Worm (Caenorhabditis elegans): ENCODE data around the gene F01D5.6.

F01D5.6 gene

DNA sequence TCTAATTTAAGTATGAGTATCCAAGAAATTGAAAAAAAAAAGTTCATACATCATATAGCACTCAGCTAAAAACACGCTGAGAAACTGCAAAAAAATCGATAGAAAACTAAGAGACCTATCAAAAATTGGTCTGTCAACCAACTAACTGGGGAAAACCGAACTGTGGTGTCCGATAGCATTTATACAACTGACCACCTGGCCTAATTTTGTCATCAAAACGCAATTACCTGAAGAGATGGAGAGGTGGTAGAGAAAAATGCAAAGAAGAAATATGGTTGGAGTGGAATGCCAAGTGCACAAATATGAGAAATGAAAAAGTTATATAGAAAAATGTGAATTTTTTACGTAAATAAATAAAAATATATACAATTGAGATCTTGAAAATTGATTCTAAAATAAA lies 32.8 kb upstream of the F01D5.6 start, which contains the start of gene Y39G8B.1:
Gene Y39G8B.1 (minus strand): TSS at position 299 of the 400 bp plus-strand sequence.
- TF ChIP-seq flt-1 (GFP tag; IDR thresholded peaks at IDR 0.05) = no peak

DNA sequence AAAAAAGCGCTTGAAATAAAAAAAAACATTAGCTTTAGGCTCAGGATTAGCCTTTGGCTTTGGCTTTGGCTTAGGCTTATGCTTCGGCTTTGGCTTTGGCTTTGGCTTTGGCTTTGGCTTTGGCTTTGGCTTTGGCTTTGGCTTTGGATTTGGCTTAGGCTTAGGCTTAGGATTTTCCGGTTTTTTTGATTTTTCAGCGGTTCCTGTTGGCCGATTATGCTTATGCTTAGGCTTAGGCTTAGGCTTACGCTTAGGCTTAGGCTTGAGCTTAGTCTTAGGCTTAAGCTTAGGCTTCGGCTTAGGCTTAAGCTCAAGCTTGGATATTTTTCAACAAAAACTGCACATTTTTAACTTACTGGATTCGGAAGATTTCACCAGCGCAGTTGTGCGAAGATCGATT lies 32.2 kb upstream of the F01D5.6 start:
- no peak for TF ChIP-seq med-1 (GFP tag; optimal IDR thresholded peaks at IDR 0.05; ENCODE audit: insufficient read depth)
- TF ChIP-seq tab-1 (GFP tag; IDR thresholded peaks at IDR 0.05) = no peak
- peak; percentile 74; the same call in 1 of the 2 replicates for TF ChIP-seq ztf-29 (GFP tag; IDR thresholded peaks at IDR 0.05)
- no peak for TF ChIP-seq klf-2 (GFP tag; conservative IDR thresholded peaks at IDR 0.05)
- TF ChIP-seq flt-1 (GFP tag; IDR thresholded peaks at IDR 0.05) = no peak
- no peak for TF ChIP-seq T22C8.4 (GFP tag; IDR thresholded peaks at IDR 0.05)
- no peak for TF ChIP-seq cog-1 (tag; optimal IDR thresholded peaks at IDR 0.05)
- no peak for TF ChIP-seq ztf-23 (GFP tag; IDR thresholded peaks at IDR 0.05)

DNA sequence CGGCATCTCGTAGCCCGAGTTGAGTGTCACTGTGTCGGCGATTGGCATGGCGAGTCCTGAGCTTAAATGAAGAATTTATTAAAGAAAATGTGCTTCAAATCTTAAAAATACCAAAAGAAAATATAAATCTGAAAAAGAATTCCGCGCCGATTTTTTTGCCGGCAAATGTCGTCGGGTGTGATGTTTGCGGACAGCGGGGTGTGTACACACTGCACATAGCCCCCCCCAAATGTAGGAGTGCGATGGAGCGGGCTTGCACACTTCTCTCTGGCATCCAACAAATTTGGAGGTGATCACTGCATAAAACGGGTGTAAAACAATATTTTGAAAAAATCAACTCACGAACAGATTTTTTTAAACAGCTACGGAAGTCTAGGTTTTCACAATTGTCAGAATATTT lies 30.1 kb upstream of the F01D5.6 start, which contains the start of gene Y39G8B.2:
Gene Y39G8B.2 (minus strand): TSS at position 61 of the 400 bp plus-strand sequence.
- TF ChIP-seq ref-1 (GFP tag; conservative IDR thresholded peaks at IDR 0.05) (no peak), med-1 (GFP tag; optimal IDR thresholded peaks at IDR 0.05; ENCODE audit: insufficient read depth) (no peak), ztf-23 (GFP tag; IDR thresholded peaks at IDR 0.05) (peak; percentile 83), ztf-29 (GFP tag; IDR thresholded peaks at IDR 0.05) (peak; percentile 52; the same call in 1 of the 2 replicates), tab-1 (GFP tag; IDR thresholded peaks at IDR 0.05) (peak; percentile 71; the same call in 1 of the 2 replicates), klf-2 (GFP tag; conservative IDR thresholded peaks at IDR 0.05) (0 out of 2 replicates have a peak, but pooled peaks have one; percentile 41), cog-1 (tag; optimal IDR thresholded peaks at IDR 0.05) (peak; percentile 74), flt-1 (GFP tag; IDR thresholded peaks at IDR 0.05) (peak; percentile 76)

DNA sequence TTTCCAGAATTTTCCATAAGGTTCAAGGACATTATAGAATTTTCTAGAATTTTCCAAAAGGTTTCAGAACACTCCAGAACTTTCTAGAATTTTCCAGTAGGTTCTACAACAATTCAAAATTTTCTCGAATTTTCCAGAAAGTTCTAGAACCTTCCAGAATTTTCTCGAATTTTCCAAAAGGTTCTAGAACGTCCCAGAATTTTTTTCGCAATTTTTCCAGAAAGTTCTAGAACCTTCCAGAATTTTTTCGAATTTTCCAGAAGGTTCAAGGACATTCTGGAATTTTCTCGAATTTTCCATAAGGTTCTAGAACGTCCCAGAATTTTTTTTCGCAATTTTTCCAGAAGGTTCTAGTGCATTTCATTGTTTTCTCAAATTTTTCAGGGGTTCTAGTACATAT lies 28.6 kb upstream of the F01D5.6 start:
- TF ChIP-seq ref-1 (GFP tag; conservative IDR thresholded peaks at IDR 0.05) = no peak
- no peak for TF ChIP-seq T22C8.4 (GFP tag; IDR thresholded peaks at IDR 0.05)
- TF ChIP-seq flt-1 (GFP tag; IDR thresholded peaks at IDR 0.05) = no peak
- no peak for TF ChIP-seq klf-2 (GFP tag; conservative IDR thresholded peaks at IDR 0.05)
- TF ChIP-seq tab-1 (GFP tag; IDR thresholded peaks at IDR 0.05) = no peak
- TF ChIP-seq ztf-29 (GFP tag; IDR thresholded peaks at IDR 0.05) = no peak
- no peak for TF ChIP-seq ztf-23 (GFP tag; IDR thresholded peaks at IDR 0.05)
- TF ChIP-seq cog-1 (tag; optimal IDR thresholded peaks at IDR 0.05) = no peak
- no peak for TF ChIP-seq med-1 (GFP tag; optimal IDR thresholded peaks at IDR 0.05; ENCODE audit: insufficient read depth)

DNA sequence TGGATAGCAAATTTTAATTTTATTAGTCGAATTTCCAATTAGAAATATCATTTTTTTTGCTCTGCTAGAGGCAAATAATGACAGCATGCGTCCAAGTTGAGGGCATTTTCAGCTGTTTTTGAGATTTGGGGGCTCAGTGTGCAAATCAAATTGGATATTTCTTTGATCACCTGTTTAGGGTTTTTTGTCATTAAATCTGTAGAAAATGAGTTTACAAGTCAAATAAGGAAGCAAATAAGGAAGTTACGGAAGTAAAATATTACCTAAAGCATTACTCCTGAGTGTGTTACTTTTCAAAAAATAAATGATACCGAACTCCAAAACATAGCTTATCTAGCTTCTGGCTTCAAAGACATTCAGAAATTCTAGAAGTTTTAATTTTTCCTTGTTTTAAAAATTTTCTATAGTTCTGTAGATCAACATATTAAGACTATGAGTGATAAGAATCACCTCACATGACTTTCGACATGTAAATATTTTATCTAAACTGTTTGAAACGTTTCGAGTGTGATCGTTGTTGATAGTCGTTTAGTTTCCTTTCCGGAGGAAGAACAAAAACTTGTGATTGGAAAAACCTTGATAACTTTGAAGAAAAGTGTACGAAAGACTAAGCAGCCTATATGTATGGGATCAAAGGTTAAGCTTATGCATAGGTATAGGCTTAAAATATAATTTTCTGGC lies 26.3 kb upstream of the F01D5.6 start, which contains the start of gene sre-48:
Gene sre-48 (minus strand): TSS at position 51 of the 681 bp plus-strand sequence.
- TF ChIP-seq tab-1 (GFP tag; IDR thresholded peaks at IDR 0.05) (no peak), ztf-23 (GFP tag; IDR thresholded peaks at IDR 0.05) (no peak), ref-1 (GFP tag; conservative IDR thresholded peaks at IDR 0.05) (no peak), med-1 (GFP tag; optimal IDR thresholded peaks at IDR 0.05; ENCODE audit: insufficient read depth) (no peak), klf-2 (GFP tag; conservative IDR thresholded peaks at IDR 0.05) (no peak)

ce11 chrII:13981097-13981496 lies 25.2 kb upstream of the F01D5.6 start, which contains the start of gene Y39G8B.9:
Gene Y39G8B.9, plus strand, starts transcription at chrII:13981365.
- no peak for TF ChIP-seq med-1 (GFP tag; optimal IDR thresholded peaks at IDR 0.05; ENCODE audit: insufficient read depth)
- TF ChIP-seq ztf-29 (GFP tag; IDR thresholded peaks at IDR 0.05) = no peak
- TF ChIP-seq T22C8.4 (GFP tag; IDR thresholded peaks at IDR 0.05) = no peak
- no peak for TF ChIP-seq ref-1 (GFP tag; conservative IDR thresholded peaks at IDR 0.05)
- no peak for TF ChIP-seq flt-1 (GFP tag; IDR thresholded peaks at IDR 0.05)
- TF ChIP-seq klf-2 (GFP tag; conservative IDR thresholded peaks at IDR 0.05) = no peak
- no peak for TF ChIP-seq cog-1 (tag; optimal IDR thresholded peaks at IDR 0.05)
- no peak for TF ChIP-seq ztf-23 (GFP tag; IDR thresholded peaks at IDR 0.05)
- TF ChIP-seq tab-1 (GFP tag; IDR thresholded peaks at IDR 0.05) = no peak

ce11 chrII:13981819-13982218 lies 24.5 kb upstream of the F01D5.6 start:
- TF ChIP-seq med-1 (GFP tag; optimal IDR thresholded peaks at IDR 0.05; ENCODE audit: insufficient read depth) = no peak
- no peak for TF ChIP-seq cog-1 (tag; optimal IDR thresholded peaks at IDR 0.05)

ce11 chrII:13982247-13982646 lies 24.1 kb upstream of the F01D5.6 start:
- TF ChIP-seq ref-1 (GFP tag; conservative IDR thresholded peaks at IDR 0.05) (no peak), klf-2 (GFP tag; conservative IDR thresholded peaks at IDR 0.05) (no peak), ztf-23 (GFP tag; IDR thresholded peaks at IDR 0.05) (no peak), cog-1 (tag; optimal IDR thresholded peaks at IDR 0.05) (no peak), T22C8.4 (GFP tag; IDR thresholded peaks at IDR 0.05) (no peak), flt-1 (GFP tag; IDR thresholded peaks at IDR 0.05) (no peak), tab-1 (GFP tag; IDR thresholded peaks at IDR 0.05) (no peak), ztf-29 (GFP tag; IDR thresholded peaks at IDR 0.05) (no peak), med-1 (GFP tag; optimal IDR thresholded peaks at IDR 0.05; ENCODE audit: insufficient read depth) (no peak)

- TF ChIP-seq T22C8.4 (GFP tag; IDR thresholded peaks at IDR 0.05) = no peak
- no peak for TF ChIP-seq flt-1 (GFP tag; IDR thresholded peaks at IDR 0.05)
- no peak for TF ChIP-seq ztf-23 (GFP tag; IDR thresholded peaks at IDR 0.05)
- TF ChIP-seq ztf-29 (GFP tag; IDR thresholded peaks at IDR 0.05) = no peak
- TF ChIP-seq cog-1 (tag; optimal IDR thresholded peaks at IDR 0.05) = no peak
- no peak for TF ChIP-seq med-1 (GFP tag; optimal IDR thresholded peaks at IDR 0.05; ENCODE audit: insufficient read depth)
- no peak for TF ChIP-seq klf-2 (GFP tag; conservative IDR thresholded peaks at IDR 0.05)
- no peak for TF ChIP-seq ref-1 (GFP tag; conservative IDR thresholded peaks at IDR 0.05)
- no peak for TF ChIP-seq tab-1 (GFP tag; IDR thresholded peaks at IDR 0.05)
Measured at ce11 chrII:13982923-13983322, 23.4 kb upstream of the F01D5.6 start, which contains the start of the genes Y39G8B.13 and Y39G8B.10. Gene Y39G8B.13, minus strand, starts transcription at chrII:13983047. Gene Y39G8B.10, minus strand, starts transcription at chrII:13983115.

DNA sequence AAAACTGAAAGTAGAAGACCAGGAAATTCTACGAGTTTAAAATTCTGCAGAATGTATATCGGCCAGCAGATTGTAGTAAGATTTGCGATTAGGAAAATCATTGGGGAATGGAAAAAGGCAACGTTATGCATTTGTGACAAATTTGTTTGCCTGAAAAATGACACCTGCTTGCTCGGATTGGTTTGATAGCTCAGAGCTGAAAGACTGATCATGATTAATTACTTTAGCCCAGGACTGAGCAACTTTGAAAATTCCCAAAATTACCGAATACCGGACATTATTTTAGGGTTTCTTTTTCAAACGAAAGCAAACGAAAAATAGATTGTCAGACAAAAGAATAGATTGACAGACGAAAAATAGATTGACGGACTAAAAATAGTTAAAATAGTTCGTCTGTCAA lies 21.8 kb upstream of the F01D5.6 start, which contains the start of gene sre-47:
Gene sre-47 (minus strand): TSS at position 101 of the 400 bp plus-strand sequence.
- TF ChIP-seq tab-1 (GFP tag; IDR thresholded peaks at IDR 0.05) = no peak
- no peak for TF ChIP-seq ref-1 (GFP tag; conservative IDR thresholded peaks at IDR 0.05)
- no peak for TF ChIP-seq med-1 (GFP tag; optimal IDR thresholded peaks at IDR 0.05; ENCODE audit: insufficient read depth)
- no peak for TF ChIP-seq flt-1 (GFP tag; IDR thresholded peaks at IDR 0.05)
- no peak for TF ChIP-seq ztf-23 (GFP tag; IDR thresholded peaks at IDR 0.05)
- TF ChIP-seq T22C8.4 (GFP tag; IDR thresholded peaks at IDR 0.05) = no peak

Data from whole organism, midembryonic.